Fruit fly (Drosophila melanogaster) whole organism: Measurements from ENCODE around the gene Nepl16.

Source experiments
- CG8478 ChIP-seq: fragments of >200 bp; optimal IDR thresholded peaks from 2 replicates; lab custom pipeline; 2018; ENCODE audit warnings: inconsistent platforms
- Dll ChIP-seq: fragments of >200 bp; optimal IDR thresholded peaks from 2 replicates; lab custom pipeline; 2017
- EcR ChIP-seq, 2 experiments: fragments of >200 bp; optimal IDR thresholded peaks; 2 replicates each; lab custom pipeline; 2017; ENCODE audit warnings: missing biosample characterization in 2 of 2, missing genetic modification characterization in 2 of 2, missing genetic modification reagents in 2 of 2
- pan ChIP-seq: fragments of >200 bp; optimal IDR thresholded peaks from 2 replicates; lab custom pipeline; 2017
- psq ChIP-seq: fragments of >200 bp; optimal IDR thresholded peaks from 2 replicates; lab custom pipeline; 2017
- usp ChIP-seq: fragments of >200 bp; optimal IDR thresholded peaks from 2 replicates; lab custom pipeline; 2017; ENCODE audit warnings: missing biosample characterization, missing genetic modification characterization, mixed read lengths

DNA sequence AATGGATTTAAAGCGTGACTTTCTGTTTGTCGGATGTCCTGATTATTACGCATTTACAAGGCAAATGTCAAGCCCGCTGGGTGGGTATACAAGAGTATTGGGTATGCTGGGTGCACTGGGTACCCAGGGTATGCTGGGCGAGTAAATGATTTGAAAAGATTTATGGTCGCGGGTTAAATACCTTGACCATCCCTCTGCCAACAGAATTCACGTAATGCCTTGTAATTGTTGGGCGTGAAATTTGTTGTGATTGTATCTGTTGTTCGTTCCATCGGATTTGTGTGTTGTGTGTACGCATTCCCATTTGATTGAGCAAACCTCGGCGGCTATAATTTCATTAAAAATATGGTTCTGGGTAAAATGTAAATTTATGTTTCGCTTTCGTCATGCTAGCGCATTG, 33.7 kb downstream of the Nepl16 start:
- no peak for TF ChIP-seq psq (lab: Kevin White, UChicago)
- no peak for TF ChIP-seq usp (GFP tag; lab: Kevin White, UChicago)
- no peak for TF ChIP-seq Dll (lab: Kevin White, UChicago)
- TF ChIP-seq CG8478 (lab: Kevin White, UChicago): no peak
- no peak for TF ChIP-seq pan (lab: Kevin White, UChicago)
- TF ChIP-seq EcR (GFP tag; optimal IDR thresholded peaks at IDR 0.05; lab: Kevin White, UChicago): no peak
